Worm (Caenorhabditis elegans) whole organism, dauer: ENCODE data around the gene C16C8.5.
"Not testable (repeated sequence)": the region's sequence is repeated elsewhere in the genome, so short reads cannot be mapped to it uniquely, and the experiment has no call there.

ENCODE experiments used
- unc-62 ChIP-seq: sonication (generic microtip); optimal IDR thresholded peaks from 2 replicates; lab custom pipeline; 2017; ENCODE audit warnings: missing biosample characterization, missing genetic modification reagents, missing genetic modification characterization

C16C8.5 gene

ce11 chrII:3445285-3445806 lies at the start of gene C16C8.5, which contains the start of gene C16C8.16:
C16C8.5 (minus strand) TSS chrII:3445385.
C16C8.16 (plus strand) TSS chrII:3445756.
- TF ChIP-seq unc-62 (GFP tag; lab: Kevin White, UChicago), result no peak

- TF ChIP-seq unc-62 (GFP tag; lab: Kevin White, UChicago), result not testable (repeated sequence)
Measured at ce11 chrII:3490797-3491196, 45.6 kb upstream of the C16C8.5 start, which contains the start of gene fbxb-112. fbxb-112 (plus strand) TSS chrII:3491097.

DNA sequence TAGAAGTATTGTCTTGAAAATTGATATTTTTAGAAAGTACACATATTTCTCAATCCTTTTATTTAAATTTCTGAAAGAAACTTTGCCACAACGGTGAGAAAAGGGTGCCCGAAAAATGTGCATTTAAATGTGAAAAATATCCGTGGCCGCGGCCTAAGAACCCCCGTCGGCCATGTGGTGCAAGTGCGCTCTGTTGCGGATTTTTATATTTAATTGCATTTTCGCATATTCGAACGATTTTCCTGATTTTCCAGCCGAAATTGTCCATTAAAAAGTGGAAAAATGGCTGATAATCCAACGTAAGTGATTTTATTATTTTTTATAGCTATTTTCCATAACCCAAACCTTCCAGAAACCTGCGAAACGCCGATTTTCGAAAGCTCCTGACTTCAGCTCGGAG lies 37.0 kb upstream of the C16C8.5 start, which contains the start of gene smu-2:
TSS of gene smu-2 (plus strand) at position 178 of the 400 bp plus-strand sequence.
- TF ChIP-seq unc-62 (GFP tag; lab: Kevin White, UChicago), result no peak

DNA sequence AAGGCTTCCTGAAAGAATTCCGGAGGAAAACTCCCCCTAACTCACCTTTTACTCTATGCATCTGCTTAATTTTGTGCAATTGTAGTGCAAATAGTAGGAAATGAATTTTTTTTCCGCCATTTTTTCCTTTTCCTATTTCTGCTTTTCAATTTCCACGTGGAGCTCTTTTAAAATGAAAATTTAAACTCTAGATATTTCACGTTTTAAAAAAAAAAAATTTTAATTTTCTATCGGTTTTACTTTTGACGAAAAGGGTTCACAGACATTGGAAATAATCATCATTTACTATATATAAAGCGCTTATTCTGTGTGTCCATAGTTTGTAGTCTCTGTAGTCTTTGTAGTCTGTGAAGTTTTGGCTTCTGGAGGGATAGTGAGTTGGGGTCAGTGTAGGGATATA lies 36.4 kb upstream of the C16C8.5 start, which contains the start of gene Y49F6B.8:
TSS of gene Y49F6B.8 (minus strand) at position 101 of the 400 bp plus-strand sequence.
- no peak for TF ChIP-seq unc-62 (GFP tag; lab: Kevin White, UChicago)

DNA sequence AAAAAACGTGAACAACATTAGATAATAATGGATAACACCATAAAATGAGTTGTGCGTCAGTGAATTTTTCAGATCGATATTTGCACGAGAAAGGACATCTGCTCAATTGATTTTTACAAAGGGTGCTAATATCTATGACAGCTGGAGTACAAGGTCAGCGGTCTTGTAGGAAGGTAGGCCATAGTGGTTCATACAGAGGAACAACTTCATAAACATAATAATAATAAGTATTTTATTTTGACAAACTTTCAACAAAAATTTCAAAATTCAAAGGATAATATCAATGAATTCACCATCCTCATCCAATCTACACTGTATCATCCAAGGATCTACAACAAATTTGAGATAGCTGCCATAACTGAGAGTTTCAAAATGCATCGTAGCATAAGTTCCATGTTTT lies 32.0 kb upstream of the C16C8.5 start, which contains the start of gene fbxb-104:
TSS of gene fbxb-104 (minus strand) at position 101 of the 400 bp plus-strand sequence.
- TF ChIP-seq unc-62 (GFP tag; lab: Kevin White, UChicago), result no peak

ce11 chrII:3476536-3476935 lies 31.4 kb upstream of the C16C8.5 start:
- TF ChIP-seq unc-62 (GFP tag; lab: Kevin White, UChicago), result no peak

DNA sequence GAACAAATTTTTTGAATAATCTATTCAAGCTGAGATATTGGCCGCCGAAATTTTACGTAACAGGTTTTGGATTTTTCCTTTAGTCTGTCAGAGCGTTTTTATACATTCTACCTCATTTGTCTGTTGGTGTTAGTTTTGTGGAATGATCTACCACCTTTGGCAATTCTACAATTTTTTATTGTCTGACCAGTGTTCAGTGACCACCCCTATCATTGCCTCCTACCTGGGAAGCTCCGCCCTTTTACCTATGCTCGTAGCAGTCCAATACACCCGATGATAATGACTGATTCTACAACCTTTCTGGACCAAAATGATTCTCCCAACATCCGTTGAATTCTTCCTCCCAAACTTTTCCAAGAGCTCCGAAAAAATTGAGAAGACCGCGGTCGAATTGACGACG lies 28.6 kb upstream of the C16C8.5 start, which contains the start of gene sdz-32:
TSS of gene sdz-32 (plus strand) at position 301 of the 400 bp plus-strand sequence.
- no peak for TF ChIP-seq unc-62 (GFP tag; lab: Kevin White, UChicago)

- no peak for TF ChIP-seq unc-62 (GFP tag; lab: Kevin White, UChicago)
Measured at ce11 chrII:3472817-3473216, 27.6 kb upstream of the C16C8.5 start, which contains the start of gene Y49F6B.6. Y49F6B.6 (plus strand) TSS chrII:3473117.

- no peak for TF ChIP-seq unc-62 (GFP tag; lab: Kevin White, UChicago)
Measured at ce11 chrII:3472316-3472715, 27.1 kb upstream of the C16C8.5 start, which contains the start of gene Y49F6B.12. Y49F6B.12 (minus strand) TSS chrII:3472416.

DNA sequence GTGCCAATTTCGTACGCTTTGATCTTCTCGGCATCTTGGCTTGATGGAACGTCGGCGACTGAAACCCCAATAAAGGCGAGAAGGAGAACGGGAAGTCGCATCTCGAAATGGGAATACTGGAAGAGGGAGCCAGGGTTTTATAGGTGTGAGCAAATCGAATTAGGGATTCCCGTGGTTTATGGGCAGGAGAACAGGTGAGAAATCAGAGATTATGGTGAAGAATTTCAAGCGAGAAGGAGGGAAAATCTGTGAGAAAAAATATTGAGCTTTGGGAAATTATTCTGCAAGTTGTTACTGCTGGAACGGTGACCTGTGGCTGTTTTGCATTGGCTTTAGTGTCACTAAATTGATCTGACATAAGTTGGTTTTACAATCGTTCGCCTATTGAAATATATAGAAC lies 26.4 kb upstream of the C16C8.5 start, which contains the start of gene Y49F6B.13:
TSS of gene Y49F6B.13 (minus strand) at position 101 of the 400 bp plus-strand sequence.
- no peak for TF ChIP-seq unc-62 (GFP tag; lab: Kevin White, UChicago)

DNA sequence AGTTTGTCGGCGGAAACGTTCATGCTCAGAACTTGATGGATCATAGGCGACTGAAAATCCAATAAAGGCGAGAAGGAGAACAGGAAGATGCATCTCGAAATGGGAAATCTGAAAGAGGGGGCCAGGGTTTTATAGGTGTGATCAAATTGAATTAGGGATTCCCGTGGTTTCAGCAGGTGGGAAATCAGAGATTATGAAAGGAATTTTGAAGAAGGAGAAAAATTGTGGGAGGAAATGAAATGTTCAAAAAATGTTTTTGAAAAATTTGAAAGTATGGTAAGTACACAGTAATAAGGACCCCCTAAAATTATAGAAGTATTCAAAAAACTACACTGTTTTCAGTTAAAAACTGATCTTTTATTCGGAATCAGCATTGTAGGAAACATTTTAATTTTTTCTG lies 25.4 kb upstream of the C16C8.5 start, which contains the start of gene Y49F6B.20:
TSS of gene Y49F6B.20 (minus strand) at position 101 of the 400 bp plus-strand sequence.
- TF ChIP-seq unc-62 (GFP tag; lab: Kevin White, UChicago), result no peak

DNA sequence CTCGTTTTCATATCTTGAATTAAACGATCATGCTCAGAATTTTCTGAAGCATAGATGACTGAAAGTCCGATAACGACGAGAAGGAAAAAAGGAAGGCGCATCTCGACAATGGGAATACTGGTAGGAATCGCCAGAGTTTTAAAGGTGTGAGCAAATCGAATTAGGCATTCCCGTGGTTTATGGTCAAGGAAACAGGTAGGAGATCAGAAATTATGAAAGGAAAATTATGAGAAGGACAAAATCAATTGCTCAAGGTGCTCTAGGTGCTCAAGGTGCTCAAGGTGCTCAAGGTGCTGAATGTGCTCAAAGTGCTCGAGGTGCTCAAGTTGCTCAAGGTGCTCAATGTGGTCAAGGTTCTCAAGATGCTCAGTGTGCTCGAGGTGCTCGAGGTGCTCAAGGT lies 19.4 kb upstream of the C16C8.5 start, which contains the start of gene C16C8.10:
TSS of gene C16C8.10 (minus strand) at position 101 of the 400 bp plus-strand sequence.
- not testable (repeated sequence) for TF ChIP-seq unc-62 (GFP tag; lab: Kevin White, UChicago)

- no peak for TF ChIP-seq unc-62 (GFP tag; lab: Kevin White, UChicago)
Measured at ce11 chrII:3463097-3463496, 17.9 kb upstream of the C16C8.5 start, which contains the start of gene C16C8.9. C16C8.9 (minus strand) TSS chrII:3463197.

ce11 chrII:3461586-3461985 lies 16.4 kb upstream of the C16C8.5 start, which contains the start of gene C16C8.8:
C16C8.8 (minus strand) TSS chrII:3461686.
- TF ChIP-seq unc-62 (GFP tag; lab: Kevin White, UChicago), result no peak

DNA sequence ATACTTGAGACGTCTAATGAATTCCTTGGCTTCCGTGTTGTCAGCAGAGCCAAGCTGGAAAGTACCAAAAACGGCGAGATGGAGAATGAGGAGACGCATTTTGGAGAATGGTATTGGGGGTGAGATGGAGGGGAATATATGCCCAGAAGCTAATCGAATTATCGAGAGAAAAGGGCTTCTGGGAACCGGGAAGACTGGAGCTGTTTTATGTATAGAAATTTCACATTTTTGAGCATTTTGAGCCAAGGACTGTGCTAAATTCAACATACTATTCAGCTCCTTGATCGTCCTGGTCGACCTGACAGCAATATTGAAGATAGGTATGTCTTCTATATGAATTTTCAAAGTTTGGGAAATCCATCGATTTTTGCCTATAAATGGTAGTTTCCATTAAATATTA lies 14.9 kb upstream of the C16C8.5 start, which contains the start of gene C16C8.7:
TSS of gene C16C8.7 (minus strand) at position 101 of the 400 bp plus-strand sequence.
- TF ChIP-seq unc-62 (GFP tag; lab: Kevin White, UChicago), result no peak

ce11 chrII:3459199-3459598 lies 14.0 kb upstream of the C16C8.5 start:
- no peak for TF ChIP-seq unc-62 (GFP tag; lab: Kevin White, UChicago)
